Worm (Caenorhabditis elegans): ENCODE measurements around the gene T04A6.3.

DNA sequence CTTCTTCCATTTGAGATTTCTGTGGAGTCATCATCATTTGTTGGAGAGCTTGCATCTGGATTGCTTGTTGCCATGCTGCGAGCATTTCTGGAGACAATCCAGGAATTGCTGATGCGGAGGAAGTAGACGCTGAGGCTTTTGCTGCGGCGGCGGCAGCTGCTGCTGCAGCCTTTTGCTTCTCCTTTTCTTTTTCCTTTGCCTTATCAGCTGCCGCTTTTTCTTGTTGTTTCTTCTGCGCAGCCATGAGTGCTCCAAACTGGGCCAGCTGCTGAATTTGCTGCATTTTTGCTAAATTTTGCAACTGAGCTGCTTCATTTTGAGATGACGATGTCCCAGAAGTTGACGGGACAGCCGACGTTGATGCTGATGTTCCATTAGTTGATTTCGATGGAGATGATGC, 47.4 kb upstream of the T04A6.3 start:
- TF ChIP-seq zag-1 (tag; optimal IDR thresholded peaks at IDR 0.05), result no peak
- no peak for TF ChIP-seq pha-4 (tag; optimal IDR thresholded peaks at IDR 0.05)
- no peak for TF ChIP-seq ama-1 (optimal IDR thresholded peaks at IDR 0.05)
- TF ChIP-seq nhr-237 (tag; optimal IDR thresholded peaks at IDR 0.05), result no peak
- TF ChIP-seq nhr-28 (tag; optimal IDR thresholded peaks at IDR 0.05), result no peak
- TF ChIP-seq ztf-4 (tag; optimal IDR thresholded peaks at IDR 0.05), result no peak
- TF ChIP-seq fos-1 (tag; optimal IDR thresholded peaks at IDR 0.05), result no peak
- TF ChIP-seq sea-2 (GFP tag; optimal IDR thresholded peaks at IDR 0.05), result no peak
- no peak for TF ChIP-seq fkh-2 (tag; optimal IDR thresholded peaks at IDR 0.05)
- TF ChIP-seq mdl-1 (tag; optimal IDR thresholded peaks at IDR 0.05), result no peak
